Fruit fly (Drosophila melanogaster): Measurements from ENCODE around the gene CG4042.
A peak's percentile ranks its signal among the peaks of the same experiment; 100 is the strongest.

DNA sequence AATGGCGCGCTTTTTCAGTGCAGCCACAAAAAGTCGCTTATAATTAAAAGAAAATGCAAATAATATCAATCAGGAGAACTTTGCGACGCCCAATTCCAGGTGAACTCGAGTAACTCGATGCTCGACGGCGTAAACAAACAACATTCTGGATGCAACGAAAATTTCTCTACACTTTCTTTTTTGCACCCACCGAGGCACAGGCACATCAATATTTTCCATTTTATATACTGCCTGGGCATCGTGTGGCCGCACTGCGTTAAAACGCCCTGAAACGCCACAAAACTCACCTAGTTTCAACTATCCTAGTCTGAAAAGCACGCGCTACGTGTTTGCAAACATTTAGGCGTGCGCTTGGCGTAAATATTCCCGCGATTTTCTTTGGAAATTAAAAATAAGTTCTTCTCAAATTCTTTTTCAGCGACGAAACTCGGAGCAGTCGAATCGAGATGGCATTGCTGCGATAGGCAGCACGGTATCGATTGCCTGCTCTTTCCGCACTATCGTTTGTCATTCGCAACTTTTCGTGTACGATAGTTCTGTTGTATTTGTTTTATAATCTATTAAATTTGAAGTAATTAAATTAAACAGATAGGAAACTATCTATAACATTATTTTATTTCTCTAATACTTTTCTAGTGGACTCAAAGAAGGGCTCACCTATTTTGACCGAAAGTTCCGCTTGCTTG, 14.6 kb upstream of the CG4042 start, which contains the start of gene Pcif1:
- TF ChIP-seq sim (GFP tag; IDR thresholded peaks at IDR 0.05) (no peak), chn (GFP tag; optimal IDR thresholded peaks at IDR 0.05) (no peak), E2f1 (GFP tag; IDR thresholded peaks at IDR 0.05) (no peak), CG16813 (GFP tag; IDR thresholded peaks at IDR 0.05; ENCODE audit: partially characterized antibody) (peak; percentile 99), sna (GFP tag; IDR thresholded peaks at IDR 0.05; ENCODE audit: partially characterized antibody) (peak; percentile 97), CG6791 (GFP tag; IDR thresholded peaks at IDR 0.05; ENCODE audit: partially characterized antibody) (peak; percentile 100), her (GFP tag; optimal IDR thresholded peaks at IDR 0.05) (no peak), Dfd (GFP tag; optimal IDR thresholded peaks at IDR 0.05) (no peak), Nf-YB (GFP tag; optimal IDR thresholded peaks at IDR 0.05) (peak; percentile 1), CG43689 (GFP tag; IDR thresholded peaks at IDR 0.05) (no peak)

All from whole organism, embryonic.